Worm (Caenorhabditis elegans) whole organism, young adult: ENCODE results near the gene bkip-1.

Experiments
- C06A6.2 ChIP-seq: fragments of 200-800 bp; sonication (Bioruptor generic); conservative IDR thresholded peaks from 2 replicates; pipeline ENCODE4 v1.3.6; 2022; ENCODE audit warnings: missing genetic modification characterization, missing compliant biosample characterization
- C17E4.6 ChIP-seq: fragments of 200-800 bp; sonication (Bioruptor generic); IDR thresholded peaks from 2 replicates; pipeline ENCODE4 v1.3.6; 2022; ENCODE audit warnings: missing genetic modification reagents, missing genetic modification characterization, missing compliant biosample characterization
- F10E7.11 ChIP-seq: sonication (generic microtip); optimal IDR thresholded peaks from 2 replicates; lab custom pipeline; 2017; ENCODE audit warnings: mild to moderate bottlenecking, missing genetic modification characterization, moderate library complexity, missing compliant biosample characterization
- F37B4.10 ChIP-seq: fragments of 200-800 bp; sonication (Bioruptor generic); IDR thresholded peaks from 2 replicates; pipeline ENCODE4 v1.3.6; 2022; ENCODE audit warnings: missing genetic modification characterization, missing compliant biosample characterization
- F55B11.4 ChIP-seq: sonication (generic microtip); optimal IDR thresholded peaks from 2 replicates; lab custom pipeline; 2016; ENCODE audit warnings: missing compliant biosample characterization, missing genetic modification characterization, borderline replicate concordance; ENCODE audit not compliant: insufficient read depth
- Y56A3A.18 ChIP-seq: fragments of 200-800 bp; sonication (Bioruptor generic); IDR thresholded peaks from 2 replicates; pipeline ENCODE4 v1.3.6; 2022; ENCODE audit warnings: missing genetic modification reagents, missing genetic modification characterization, missing compliant biosample characterization
- Y67H2A.10 ChIP-seq: fragments of 200-800 bp; sonication (Bioruptor generic); conservative IDR thresholded peaks from 2 replicates; pipeline ENCODE4 v1.3.6; 2022; ENCODE audit warnings: missing genetic modification reagents, missing genetic modification characterization, missing compliant biosample characterization
- Y79H2A.3 ChIP-seq: fragments of 200-800 bp; sonication (Bioruptor generic); conservative IDR thresholded peaks from 2 replicates; pipeline ENCODE4 v1.3.6; 2022; ENCODE audit warnings: missing genetic modification reagents, missing genetic modification characterization, missing compliant biosample characterization
- aptf-2 ChIP-seq: fragments of 200-800 bp; sonication (Bioruptor generic); conservative IDR thresholded peaks from 2 replicates; pipeline ENCODE4 v1.3.6; 2022; ENCODE audit warnings: missing genetic modification reagents, missing genetic modification characterization, missing compliant biosample characterization
- aptf-3 ChIP-seq: fragments of 200-800 bp; sonication (Bioruptor generic); IDR thresholded peaks from 2 replicates; pipeline ENCODE4 v1.3.6; 2022; ENCODE audit warnings: missing genetic modification characterization, missing compliant biosample characterization
- ccch-3 ChIP-seq: fragments of 200-800 bp; sonication (Bioruptor generic); optimal IDR thresholded peaks from 2 replicates; lab custom pipeline; 2018; ENCODE audit warnings: mild to moderate bottlenecking, missing genetic modification characterization, missing compliant biosample characterization
- cebp-1 ChIP-seq, 2 experiments: fragments of 200-800 bp in 1 of 2; sonication (Bioruptor generic) in 1 of 2; sonication (generic microtip) in 1 of 2; IDR thresholded peaks in 1 of 2; optimal IDR thresholded peaks in 1 of 2; 2 replicates each; pipeline versions ENCODE4 v1.3.6 to Lab custom; 2017 to 2022; ENCODE audit warnings: missing compliant biosample characterization in 2 of 2, missing genetic modification characterization in 2 of 2, mild to moderate bottlenecking in 1 of 2, missing genetic modification reagents in 1 of 2, moderate library complexity in 1 of 2
- ceh-27 ChIP-seq: fragments of 200-800 bp; sonication (Bioruptor generic); optimal IDR thresholded peaks from 2 replicates; lab custom pipeline; 2018; ENCODE audit warnings: mild to moderate bottlenecking, missing genetic modification characterization, moderate library complexity, missing compliant biosample characterization
- ceh-91 ChIP-seq: fragments of 200-800 bp; sonication (Bioruptor generic); IDR thresholded peaks from 2 replicates; pipeline ENCODE4 v1.3.6; 2022; ENCODE audit warnings: missing genetic modification reagents, missing genetic modification characterization, missing compliant biosample characterization
- dox-1 ChIP-seq: fragments of 200-800 bp; sonication (Bioruptor generic); IDR thresholded peaks from 2 replicates; pipeline ENCODE4 v1.3.6; 2022; ENCODE audit warnings: missing genetic modification reagents, missing genetic modification characterization, missing compliant biosample characterization
- egl-44 ChIP-seq: fragments of 200-800 bp; sonication (Bioruptor generic); IDR thresholded peaks from 2 replicates; pipeline ENCODE4 v1.3.6; 2022; ENCODE audit warnings: missing genetic modification reagents, missing genetic modification characterization, missing compliant biosample characterization
- egrh-3 ChIP-seq: fragments of 200-800 bp; sonication (Bioruptor generic); IDR thresholded peaks from 2 replicates; pipeline ENCODE4 v1.3.6; 2022; ENCODE audit warnings: missing genetic modification reagents, missing genetic modification characterization, missing compliant biosample characterization
- ets-4 ChIP-seq: fragments of 200-800 bp; sonication (Bioruptor generic); optimal IDR thresholded peaks from 2 replicates; lab custom pipeline; 2018; ENCODE audit warnings: mild to moderate bottlenecking, missing genetic modification characterization, missing compliant biosample characterization
- him-1 ChIP-seq: sonication (generic microtip); optimal IDR thresholded peaks from 2 replicates; lab custom pipeline; 2016; ENCODE audit warnings: missing genotype, missing genetic modification reagents, missing genetic modification characterization, missing compliant biosample characterization
- hmg-20 ChIP-seq: fragments of 200-800 bp; sonication (Bioruptor generic); IDR thresholded peaks from 2 replicates; pipeline ENCODE4 v1.3.6; 2022; ENCODE audit warnings: missing genetic modification reagents, missing genetic modification characterization, missing compliant biosample characterization
- hsf-1 ChIP-seq: fragments of 200-800 bp; sonication (Bioruptor generic); IDR thresholded peaks from 2 replicates; pipeline ENCODE4 v1.3.6; 2022; ENCODE audit warnings: missing genetic modification reagents, missing genetic modification characterization, missing compliant biosample characterization
- let-526 ChIP-seq: fragments of 200-800 bp; sonication (Bioruptor generic); IDR thresholded peaks from 2 replicates; pipeline ENCODE4 v1.3.6; 2022; ENCODE audit warnings: missing genetic modification reagents, missing genetic modification characterization, missing compliant biosample characterization
- lin-35 ChIP-seq, 3 experiments: fragments of 150-350 bp in 2 of 3; sonication (generic microtip) in 1 of 3; optimal IDR thresholded peaks; 2 replicates each; lab custom pipeline; 2014 to 2018; ENCODE audit warnings: missing biosample characterization in 3 of 3, missing genetic modification characterization in 3 of 3, missing genetic modification reagents in 3 of 3
- lin-40 ChIP-seq: sonication (generic microtip); optimal IDR thresholded peaks from 2 replicates; lab custom pipeline; 2016; ENCODE audit warnings: missing genetic modification characterization, mild to moderate bottlenecking, missing compliant biosample characterization, missing genotype, missing genetic modification reagents
- lin-54 ChIP-seq: fragments of 200-800 bp; sonication (Bioruptor generic); optimal IDR thresholded peaks from 2 replicates; lab custom pipeline; 2018; ENCODE audit warnings: mild to moderate bottlenecking, missing genetic modification characterization, missing compliant biosample characterization
- lir-1 ChIP-seq: fragments of 200-800 bp; sonication (Bioruptor generic); conservative IDR thresholded peaks from 2 replicates; pipeline ENCODE4 v1.3.6; 2022; ENCODE audit warnings: missing genetic modification reagents, missing genetic modification characterization, missing compliant biosample characterization
- madf-10 ChIP-seq: sonication (generic microtip); optimal IDR thresholded peaks from 2 replicates; lab custom pipeline; 2016; ENCODE audit warnings: mild to moderate bottlenecking, missing genetic modification characterization, missing compliant biosample characterization
- mcd-1 ChIP-seq: fragments of 200-800 bp; sonication (Bioruptor generic); IDR thresholded peaks from 2 replicates; pipeline ENCODE4 v1.3.6; 2022; ENCODE audit warnings: missing genetic modification reagents, missing genetic modification characterization, missing compliant biosample characterization
- nfya-1 ChIP-seq: sonication (generic microtip); optimal IDR thresholded peaks from 2 replicates; lab custom pipeline; 2017; ENCODE audit warnings: antibody characterized with exemption, missing compliant biosample characterization, missing genetic modification characterization, borderline replicate concordance; ENCODE audit not compliant: insufficient read depth
- nfyb-1 ChIP-seq: fragments of 200-800 bp; sonication (Bioruptor generic); IDR thresholded peaks from 2 replicates; pipeline ENCODE4 v1.3.6; 2022; ENCODE audit warnings: missing genetic modification reagents, missing genetic modification characterization, missing compliant biosample characterization
- nhr-120 ChIP-seq: fragments of 200-800 bp; sonication (Bioruptor generic); IDR thresholded peaks from 2 replicates; pipeline ENCODE4 v1.3.6; 2022; ENCODE audit warnings: missing genetic modification characterization, missing compliant biosample characterization
- nhr-90 ChIP-seq: sonication (generic microtip); optimal IDR thresholded peaks from 2 replicates; lab custom pipeline; 2016; ENCODE audit warnings: missing genotype, mild to moderate bottlenecking, missing genetic modification characterization, missing compliant biosample characterization
- pbrm-1 ChIP-seq: fragments of 200-800 bp; sonication (Bioruptor generic); IDR thresholded peaks from 2 replicates; pipeline ENCODE4 v1.3.6; 2022; ENCODE audit warnings: missing genetic modification reagents, missing genetic modification characterization, missing compliant biosample characterization
- snpc-1.1 ChIP-seq: sonication (generic microtip); optimal IDR thresholded peaks from 2 replicates; lab custom pipeline; 2017; ENCODE audit warnings: missing genetic modification characterization, mild to moderate bottlenecking, missing compliant biosample characterization, antibody characterized with exemption, moderate library complexity, missing genotype, missing genetic modification reagents; ENCODE audit not compliant: insufficient read depth
- snpc-4 ChIP-seq, 5 experiments: fragments of 150-350 bp in 1 of 5; sonication (generic microtip) in 4 of 5; optimal IDR thresholded peaks; 2 replicates each; lab custom pipeline; 2014 to 2018; ENCODE audit warnings: missing genetic modification characterization in 5 of 5, missing biosample characterization in 3 of 5, antibody characterized with exemption in 2 of 5, mild to moderate bottlenecking in 2 of 5, missing compliant biosample characterization in 2 of 5, missing genotype in 2 of 5, moderate library complexity in 2 of 5, missing genetic modification reagents in 1 of 5
- zfh-2 ChIP-seq: fragments of 200-800 bp; sonication (Bioruptor generic); conservative IDR thresholded peaks from 2 replicates; pipeline ENCODE4 v1.3.6; 2022; ENCODE audit warnings: missing genetic modification reagents, missing genetic modification characterization, missing compliant biosample characterization
- ztf-18 ChIP-seq: sonication (generic microtip); optimal IDR thresholded peaks from 2 replicates; lab custom pipeline; 2016; ENCODE audit warnings: missing genotype, mild to moderate bottlenecking, missing genetic modification characterization, missing compliant biosample characterization

The bkip-1 gene

DNA sequence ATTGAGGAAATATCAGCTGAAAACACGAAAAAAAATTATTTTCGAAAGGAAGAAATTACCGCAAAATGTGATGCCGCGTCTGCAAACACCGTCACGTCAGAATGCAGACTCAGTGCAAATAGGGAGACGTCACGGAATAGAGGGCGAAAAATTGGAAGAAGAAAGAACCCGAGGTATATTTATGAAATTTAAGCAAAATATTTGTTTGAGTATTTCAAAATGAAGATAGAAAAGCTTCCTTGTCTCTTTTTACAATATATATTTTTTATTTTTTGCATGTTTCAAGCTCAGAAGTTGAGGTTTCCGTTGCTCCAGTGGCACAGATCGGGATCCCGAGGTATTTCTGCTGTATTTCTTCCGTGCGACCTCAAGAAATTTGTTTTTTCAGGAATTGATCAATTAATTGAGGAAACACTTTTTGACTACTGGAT lies 42.8 kb downstream of the bkip-1 start, which contains the start of gene W03H9.2 (continued):
- TF ChIP-seq him-1 (tag; lab: Kevin White, UChicago) (no peak), lin-54 (GFP tag; lab: Kevin White, UChicago) (peak; percentile 19), snpc-4 (GFP tag; optimal IDR thresholded peaks at IDR 0.05; lab: Kevin White, UChicago) (no peak), snpc-4 (tag; optimal IDR thresholded peaks at IDR 0.05; lab: Kevin White, UChicago) (peak in 2 of 4 experiments; percentile 26 to 41), let-526 (GFP tag; lab: Robert Waterston, UW) (0 out of 2 replicates have a peak, but pooled peaks have one; percentile 10), snpc-1.1 (tag; lab: Kevin White, UChicago) (no peak), Y67H2A.10 (GFP tag; lab: Robert Waterston, UW) (no peak), ceh-27 (GFP tag; lab: Kevin White, UChicago) (peak; percentile 77), aptf-2 (no peak; the same call in 1 of the 2 replicates), Y79H2A.3 (GFP tag; lab: Robert Waterston, UW) (no peak), madf-10 (tag; lab: Kevin White, UChicago) (peak; percentile 67), ztf-18 (peak; percentile 60), lir-1 (GFP tag; lab: Robert Waterston, UW) (peak; percentile 30; the same call in 1 of the 2 replicates), hsf-1 (no peak), lin-40 (peak; percentile 50), lin-35 (GFP tag; optimal IDR thresholded peaks at IDR 0.05; lab: Kevin White, UChicago) (peak in 1 of 3 experiments; percentile 65), mcd-1 (GFP tag; lab: Robert Waterston, UW) (peak; percentile 69), ccch-3 (peak; percentile 46), F37B4.10 (GFP tag; lab: Robert Waterston, UW) (no peak), F55B11.4 (no peak), ets-4 (GFP tag; lab: Kevin White, UChicago) (no peak), dox-1 (GFP tag; lab: Robert Waterston, UW) (peak; percentile 79)
- TF ChIP-seq, all 124 proteins: peak for 28

DNA sequence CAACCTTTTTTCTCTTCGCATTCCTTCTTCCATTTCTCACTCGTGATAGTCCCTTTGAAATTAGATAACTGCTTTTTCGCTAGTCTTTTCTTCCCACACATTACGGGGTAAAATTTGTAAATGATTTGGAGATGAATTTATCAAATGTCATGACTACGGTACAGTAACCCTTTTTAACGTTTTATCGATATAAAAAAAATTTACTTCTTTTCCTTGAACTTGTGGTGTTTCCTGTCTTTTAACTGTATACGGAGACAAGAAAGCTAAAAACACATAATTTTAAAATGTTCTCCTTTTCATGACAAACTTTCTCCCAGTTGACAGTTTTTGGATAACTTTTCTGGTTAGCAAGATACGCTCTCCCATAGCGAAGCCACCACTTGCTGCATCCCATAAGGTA lies 49.0 kb downstream of the bkip-1 start, which contains the start of gene W03H9.1:
Gene W03H9.1, minus strand, starts transcription at position 101 of the 400 bp plus-strand sequence.
- TF ChIP-seq C17E4.6 (GFP tag; lab: Robert Waterston, UW) (no peak), cebp-1 (GFP tag; IDR thresholded peaks at IDR 0.05; lab: Robert Waterston, UW) (no peak), cebp-1 (tag; optimal IDR thresholded peaks at IDR 0.05; lab: Kevin White, UChicago) (no peak), nfya-1 (tag; lab: Kevin White, UChicago) (no peak), ceh-91 (GFP tag; lab: Robert Waterston, UW) (no peak), F10E7.11 (tag; lab: Kevin White, UChicago) (no peak), C06A6.2 (GFP tag; lab: Robert Waterston, UW) (no peak), pbrm-1 (GFP tag; lab: Robert Waterston, UW) (no peak), nhr-90 (tag; lab: Kevin White, UChicago) (no peak), nfyb-1 (GFP tag; lab: Robert Waterston, UW) (no peak), hmg-20 (GFP tag; lab: Robert Waterston, UW) (no peak), aptf-3 (GFP tag; lab: Robert Waterston, UW) (no peak), nhr-120 (no peak), Y56A3A.18 (GFP tag; lab: Robert Waterston, UW) (no peak)
- TF ChIP-seq, all 124 proteins: peak for 0

ce11 chrII:14152274-14152673 lies 51.2 kb downstream of the bkip-1 start:
- TF ChIP-seq egrh-3 (GFP tag; lab: Robert Waterston, UW): peak; percentile 62; the same call in 1 of the 2 replicates
- peak; percentile 80 for TF ChIP-seq zfh-2
- no peak for TF ChIP-seq egl-44 (GFP tag; lab: Robert Waterston, UW)
